Fruit fly (Drosophila melanogaster): ENCODE data around the gene elm.

The elm gene

DNA sequence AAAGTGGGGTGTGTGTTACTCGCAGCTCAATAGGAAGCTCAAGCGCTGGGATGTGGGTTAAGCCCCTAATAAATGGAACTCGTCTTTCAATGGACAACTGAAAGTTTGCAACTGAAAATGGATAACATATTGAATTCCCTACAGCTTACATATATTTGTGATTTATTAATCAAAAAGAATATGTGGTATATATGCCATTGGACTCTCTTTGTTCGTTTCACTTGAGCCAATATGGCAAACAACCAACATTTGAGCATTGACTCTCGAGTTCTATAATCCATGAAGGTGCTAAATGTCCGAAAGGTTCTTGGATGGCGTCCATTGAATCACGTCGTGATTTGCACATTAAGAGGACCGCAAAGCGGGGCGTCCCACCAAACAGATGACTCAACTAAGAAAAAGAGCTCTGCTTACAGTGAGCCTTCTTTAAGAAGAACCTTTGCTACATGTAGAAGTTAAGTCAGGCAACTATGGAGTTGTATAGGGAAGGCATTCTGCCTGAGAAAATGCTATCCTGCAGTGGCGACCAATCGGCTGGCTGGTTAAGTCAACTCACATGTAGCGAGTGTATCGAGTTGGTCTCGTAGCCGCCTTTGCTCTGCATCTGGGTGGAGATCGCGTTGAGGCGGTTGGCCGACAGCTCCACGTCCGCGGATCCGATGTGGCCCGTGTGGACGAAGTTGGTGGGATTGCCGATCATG is 36.6 kb downstream of the elm start (continued):
- TF ChIP-seq CG10631 (GFP tag; optimal IDR thresholded peaks at IDR 0.05) = no peak
- peak; percentile 51 for TF ChIP-seq Hr39 (GFP tag; optimal IDR thresholded peaks at IDR 0.05)
- peak; percentile 59; the same call in 2 of the 3 replicates for TF ChIP-seq CG8119 (GFP tag; IDR thresholded peaks at IDR 0.05)
- peak; percentile 72 for TF ChIP-seq CG6163 (GFP tag; IDR thresholded peaks at IDR 0.05)
- peak; percentile 52 for TF ChIP-seq Met (GFP tag; optimal IDR thresholded peaks at IDR 0.05)
- no peak for TF ChIP-seq CG4318 (GFP tag; optimal IDR thresholded peaks at IDR 0.05)
- no peak for TF ChIP-seq fd85E (GFP tag; optimal IDR thresholded peaks at IDR 0.05)
- TF ChIP-seq Sox14 (GFP tag; optimal IDR thresholded peaks at IDR 0.05) = peak; percentile 74
- TF ChIP-seq fd59A (GFP tag; optimal IDR thresholded peaks at IDR 0.05) = no peak

DNA sequence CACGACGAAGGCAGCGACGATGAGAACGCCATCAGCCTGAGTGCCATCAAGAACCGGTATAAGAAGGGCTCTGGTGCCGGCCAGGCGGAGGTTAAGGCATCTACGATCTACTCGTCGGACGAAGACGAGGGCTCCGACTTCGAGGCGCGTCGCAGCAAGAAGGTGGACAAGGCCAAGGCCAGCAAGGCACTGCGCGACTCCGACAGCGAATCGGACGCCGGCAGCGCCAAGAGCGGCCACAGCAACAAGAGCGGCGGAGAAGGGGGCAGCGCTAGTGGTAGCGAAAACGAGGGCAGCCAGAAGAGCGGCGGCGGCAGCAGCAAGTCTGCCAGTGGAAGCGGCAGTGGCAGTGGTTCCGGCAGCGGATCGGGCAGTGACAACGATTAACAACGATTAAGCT is 39.2 kb downstream of the elm start:
- TF ChIP-seq fd85E (GFP tag; optimal IDR thresholded peaks at IDR 0.05) = no peak
- no peak for TF ChIP-seq Eip78C (GFP tag)
- TF ChIP-seq Eip75B (GFP tag; optimal IDR thresholded peaks at IDR 0.05) = no peak
- TF ChIP-seq Sox14 (GFP tag; optimal IDR thresholded peaks at IDR 0.05) = no peak
- TF ChIP-seq Met (GFP tag; optimal IDR thresholded peaks at IDR 0.05) = no peak
- no peak for TF ChIP-seq Gug (GFP tag; IDR thresholded peaks at IDR 0.05)

dm6 chr3R:5613114-5613443 is 41.6 kb downstream of the elm start, which contains the start of gene Atu:
TSS of gene Atu (plus strand) at chr3R:5613358.
- TF ChIP-seq Met (GFP tag; optimal IDR thresholded peaks at IDR 0.05) = peak; percentile 17
- peak; percentile 55 for TF ChIP-seq Sox14 (GFP tag; optimal IDR thresholded peaks at IDR 0.05)
- TF ChIP-seq Sox102F (GFP tag; optimal IDR thresholded peaks at IDR 0.05) = no peak
- TF ChIP-seq Hr39 (GFP tag; optimal IDR thresholded peaks at IDR 0.05) = peak; percentile 23
- TF ChIP-seq lz (GFP tag; optimal IDR thresholded peaks at IDR 0.05) = peak; percentile 29
- TF ChIP-seq CG31627 (GFP tag; optimal IDR thresholded peaks at IDR 0.05) = peak; percentile 32
- TF ChIP-seq CG6163 (GFP tag; IDR thresholded peaks at IDR 0.05) = no peak
- peak; percentile 86 for TF ChIP-seq fkh (GFP tag; optimal IDR thresholded peaks at IDR 0.05)
- peak; percentile 11 for TF ChIP-seq achi (GFP tag; optimal IDR thresholded peaks at IDR 0.05)
- TF ChIP-seq Eip75B (GFP tag; optimal IDR thresholded peaks at IDR 0.05) = peak; percentile 26
- TF ChIP-seq fd85E (GFP tag; optimal IDR thresholded peaks at IDR 0.05) = no peak
- TF ChIP-seq salr (GFP tag; optimal IDR thresholded peaks at IDR 0.05) = no peak
- TF ChIP-seq cyc (GFP tag; optimal IDR thresholded peaks at IDR 0.05) = peak; percentile 6
- peak; percentile 65 for TF ChIP-seq svp (GFP tag)
- TF ChIP-seq esn (GFP tag; optimal IDR thresholded peaks at IDR 0.05) = peak; percentile 46

DNA sequence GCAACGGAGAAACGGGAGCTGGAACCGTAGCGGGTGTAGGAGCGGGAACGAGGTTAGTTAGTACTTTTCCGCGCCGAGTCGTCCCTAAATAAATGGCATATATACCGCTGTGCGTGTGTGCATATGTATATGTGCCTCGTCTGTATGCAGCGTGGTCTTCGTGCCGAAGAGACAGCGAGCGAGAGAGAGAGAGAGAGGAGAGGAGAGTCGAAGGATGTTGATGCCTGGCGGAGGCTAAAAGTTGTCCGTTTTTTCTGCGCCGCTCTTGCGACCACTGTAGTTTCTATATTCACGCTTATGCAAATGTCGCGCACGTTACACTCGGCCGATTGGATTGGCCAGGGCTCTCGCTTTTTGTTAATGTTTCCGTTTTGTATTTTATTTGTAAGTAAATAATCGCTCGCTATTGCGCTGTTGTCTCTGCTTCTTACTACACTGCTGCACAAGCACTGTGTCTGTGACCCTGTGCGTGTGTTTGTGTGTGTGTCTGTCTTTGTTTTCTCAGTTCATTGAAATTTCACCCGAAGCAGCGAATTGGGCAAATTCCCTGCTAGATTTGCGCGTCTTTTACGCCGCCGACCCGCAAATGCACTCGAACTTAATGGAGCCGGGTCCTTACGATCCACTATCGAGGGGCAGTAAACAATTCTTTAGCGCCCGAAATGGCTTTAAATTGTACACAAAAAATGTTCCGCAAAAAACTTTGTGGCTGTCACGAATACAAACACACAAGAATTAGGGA is 42.1 kb downstream of the elm start, which contains the start of gene Rga:
Rga (minus strand) TSS at position 741 of the 742 bp plus-strand sequence.
- no peak for TF ChIP-seq Hr4 (GFP tag; optimal IDR thresholded peaks at IDR 0.05)
- no peak for TF ChIP-seq CG6163 (GFP tag; IDR thresholded peaks at IDR 0.05)
- TF ChIP-seq Eip75B (GFP tag; optimal IDR thresholded peaks at IDR 0.05) = no peak
- no peak for TF ChIP-seq Smox (GFP tag; optimal IDR thresholded peaks at IDR 0.05)
- no peak for TF ChIP-seq Eip93F (GFP tag; optimal IDR thresholded peaks at IDR 0.05)
- no peak for TF ChIP-seq lz (GFP tag; optimal IDR thresholded peaks at IDR 0.05)
- peak; percentile 54 for TF ChIP-seq CG9139 (GFP tag; optimal IDR thresholded peaks at IDR 0.05)
- TF ChIP-seq OdsH (GFP tag; optimal IDR thresholded peaks at IDR 0.05) = no peak
- TF ChIP-seq topi (GFP tag; optimal IDR thresholded peaks at IDR 0.05) = no peak
- TF ChIP-seq CG3919 (GFP tag; optimal IDR thresholded peaks at IDR 0.05) = no peak
- peak; percentile 31 for TF ChIP-seq vri (GFP tag; optimal IDR thresholded peaks at IDR 0.05)
- TF ChIP-seq CG15336 (GFP tag; IDR thresholded peaks at IDR 0.05) = no peak
- TF ChIP-seq CG11762 (GFP tag; optimal IDR thresholded peaks at IDR 0.05; ENCODE audit: insufficient read depth) = no peak
- TF ChIP-seq CG6854 (GFP tag; optimal IDR thresholded peaks at IDR 0.05) = peak; percentile 22
- TF ChIP-seq Sox15 (GFP tag; optimal IDR thresholded peaks at IDR 0.05) = no peak
- no peak for TF ChIP-seq net (GFP tag; optimal IDR thresholded peaks at IDR 0.05)
- TF ChIP-seq Sox102F (GFP tag; optimal IDR thresholded peaks at IDR 0.05) = no peak
- no peak for TF ChIP-seq esn (GFP tag; optimal IDR thresholded peaks at IDR 0.05)
- TF ChIP-seq fd85E (GFP tag; optimal IDR thresholded peaks at IDR 0.05) = peak; percentile 28
- TF ChIP-seq dsx (GFP tag; optimal IDR thresholded peaks at IDR 0.05; ENCODE audit: poor library complexity, severe bottlenecking) = no peak
- no peak for TF ChIP-seq cyc (GFP tag; optimal IDR thresholded peaks at IDR 0.05)
- peak; percentile 48 for TF ChIP-seq Eip78C (GFP tag)
- no peak for TF ChIP-seq CG7368 (GFP tag; optimal IDR thresholded peaks at IDR 0.05)
- TF ChIP-seq CG8319 (GFP tag; optimal IDR thresholded peaks at IDR 0.05) = no peak
- TF ChIP-seq CG8119 (GFP tag; IDR thresholded peaks at IDR 0.05) = no peak
- TF ChIP-seq CG1621 (tag; optimal IDR thresholded peaks at IDR 0.05) = no peak
- no peak for TF ChIP-seq CG6276 (GFP tag; optimal IDR thresholded peaks at IDR 0.05)
- TF ChIP-seq ss (GFP tag; optimal IDR thresholded peaks at IDR 0.05) = peak; percentile 33 to 38
- no peak for TF ChIP-seq Lpt (GFP tag; optimal IDR thresholded peaks at IDR 0.05)
- TF ChIP-seq salr (GFP tag; optimal IDR thresholded peaks at IDR 0.05) = no peak
- TF ChIP-seq fd59A (GFP tag; optimal IDR thresholded peaks at IDR 0.05) = no peak
- TF ChIP-seq Sox14 (GFP tag; optimal IDR thresholded peaks at IDR 0.05) = peak; percentile 67
- TF ChIP-seq svp (GFP tag) = peak; percentile 86
